Worm (Caenorhabditis elegans) whole organism, young adult: ENCODE measurements around the gene pmp-1.

Experiments
- C06A6.2 ChIP-seq: fragments of 200-800 bp; sonication (Bioruptor generic); conservative IDR thresholded peaks from 2 replicates; pipeline ENCODE4 v1.3.6; 2022; ENCODE audit warnings: missing genetic modification characterization, missing compliant biosample characterization
- C17E4.6 ChIP-seq: fragments of 200-800 bp; sonication (Bioruptor generic); IDR thresholded peaks from 2 replicates; pipeline ENCODE4 v1.3.6; 2022; ENCODE audit warnings: missing genetic modification reagents, missing genetic modification characterization, missing compliant biosample characterization
- D2030.7 ChIP-seq: fragments of 200-800 bp; sonication (Bioruptor generic); IDR thresholded peaks from 2 replicates; pipeline ENCODE4 v1.3.6; 2022; ENCODE audit warnings: missing genetic modification reagents, missing genetic modification characterization, missing compliant biosample characterization
- F33H1.4 ChIP-seq: fragments of 200-800 bp; sonication (Bioruptor generic); IDR thresholded peaks from 2 replicates; pipeline ENCODE4 v1.3.6; 2022; ENCODE audit warnings: missing genetic modification reagents, missing genetic modification characterization, missing compliant biosample characterization
- F52B5.7 ChIP-seq: sonication (generic microtip); optimal IDR thresholded peaks from 2 replicates; lab custom pipeline; 2016; ENCODE audit warnings: mild to moderate bottlenecking, missing genetic modification characterization, missing compliant biosample characterization
- F57C9.4 ChIP-seq: sonication (generic microtip); optimal IDR thresholded peaks from 2 replicates; lab custom pipeline; 2017; ENCODE audit warnings: mild to moderate bottlenecking, missing genetic modification characterization, missing compliant biosample characterization
- T26A5.8 ChIP-seq: sonication (generic microtip); optimal IDR thresholded peaks from 2 replicates; lab custom pipeline; 2016; ENCODE audit warnings: missing genetic modification characterization, missing compliant biosample characterization
- Y53G8AR.9 ChIP-seq: fragments of 200-800 bp; sonication (Bioruptor generic); conservative IDR thresholded peaks from 2 replicates; pipeline ENCODE4 v1.3.6; 2022; ENCODE audit warnings: missing genetic modification reagents, missing genetic modification characterization, missing compliant biosample characterization
- Y56A3A.18 ChIP-seq: fragments of 200-800 bp; sonication (Bioruptor generic); IDR thresholded peaks from 2 replicates; pipeline ENCODE4 v1.3.6; 2022; ENCODE audit warnings: missing genetic modification reagents, missing genetic modification characterization, missing compliant biosample characterization
- ZK185.1 ChIP-seq: sonication (generic microtip); optimal IDR thresholded peaks from 2 replicates; lab custom pipeline; 2016; ENCODE audit warnings: mild to moderate bottlenecking, missing genetic modification characterization, missing compliant biosample characterization; ENCODE audit not compliant: poor library complexity, severe bottlenecking
- bed-1 ChIP-seq: fragments of 200-800 bp; sonication (Bioruptor generic); IDR thresholded peaks from 2 replicates; pipeline ENCODE4 v1.3.6; 2022; ENCODE audit warnings: missing genetic modification reagents, missing genetic modification characterization, missing compliant biosample characterization
- bed-2 ChIP-seq: fragments of 200-800 bp; sonication (Bioruptor generic); IDR thresholded peaks from 2 replicates; pipeline ENCODE4 v1.3.6; 2022; ENCODE audit warnings: missing genetic modification reagents, missing genetic modification characterization, missing compliant biosample characterization
- cebp-2 ChIP-seq: fragments of 200-800 bp; sonication (Bioruptor generic); IDR thresholded peaks from 2 replicates; pipeline ENCODE4 v1.3.6; 2022; ENCODE audit warnings: missing genetic modification characterization, missing compliant biosample characterization
- ceh-27 ChIP-seq: fragments of 200-800 bp; sonication (Bioruptor generic); optimal IDR thresholded peaks from 2 replicates; lab custom pipeline; 2018; ENCODE audit warnings: mild to moderate bottlenecking, missing genetic modification characterization, moderate library complexity, missing compliant biosample characterization
- ceh-58 ChIP-seq: fragments of 200-800 bp; sonication (Bioruptor generic); IDR thresholded peaks from 2 replicates; pipeline ENCODE4 v1.3.6; 2022; ENCODE audit warnings: missing genetic modification characterization, missing compliant biosample characterization
- ceh-91 ChIP-seq: fragments of 200-800 bp; sonication (Bioruptor generic); IDR thresholded peaks from 2 replicates; pipeline ENCODE4 v1.3.6; 2022; ENCODE audit warnings: missing genetic modification reagents, missing genetic modification characterization, missing compliant biosample characterization
- chd-7 ChIP-seq: sonication (generic microtip); optimal IDR thresholded peaks from 2 replicates; lab custom pipeline; 2016; ENCODE audit warnings: mild to moderate bottlenecking, missing genetic modification characterization, moderate library complexity, missing compliant biosample characterization
- efl-1 ChIP-seq: fragments of 150-350 bp; optimal IDR thresholded peaks from 2 replicates; lab custom pipeline; 2014; ENCODE audit warnings: missing biosample characterization, missing genetic modification reagents, missing genetic modification characterization
- him-1 ChIP-seq: sonication (generic microtip); optimal IDR thresholded peaks from 2 replicates; lab custom pipeline; 2016; ENCODE audit warnings: missing genotype, missing genetic modification reagents, missing genetic modification characterization, missing compliant biosample characterization
- hmg-1.2 ChIP-seq: fragments of 200-800 bp; sonication (Bioruptor generic); IDR thresholded peaks from 2 replicates; pipeline ENCODE4 v1.3.6; 2022; ENCODE audit warnings: missing genetic modification reagents, missing genetic modification characterization, missing compliant biosample characterization
- hrde-1 ChIP-seq: sonication (generic microtip); optimal IDR thresholded peaks from 2 replicates; lab custom pipeline; 2016; ENCODE audit warnings: missing genetic modification characterization, mild to moderate bottlenecking, missing compliant biosample characterization, moderate library complexity, missing genotype, missing genetic modification reagents, borderline replicate concordance
- let-526 ChIP-seq: fragments of 200-800 bp; sonication (Bioruptor generic); IDR thresholded peaks from 2 replicates; pipeline ENCODE4 v1.3.6; 2022; ENCODE audit warnings: missing genetic modification reagents, missing genetic modification characterization, missing compliant biosample characterization
- lin-35 ChIP-seq, 3 experiments: fragments of 150-350 bp in 2 of 3; sonication (generic microtip) in 1 of 3; optimal IDR thresholded peaks; 2 replicates each; lab custom pipeline; 2014 to 2018; ENCODE audit warnings: missing biosample characterization in 3 of 3, missing genetic modification characterization in 3 of 3, missing genetic modification reagents in 3 of 3
- lsl-1 ChIP-seq: fragments of 200-800 bp; sonication (Bioruptor generic); optimal IDR thresholded peaks from 2 replicates; lab custom pipeline; 2018; ENCODE audit warnings: mild to moderate bottlenecking, missing genetic modification characterization, moderate library complexity, missing compliant biosample characterization
- lsy-27 ChIP-seq: sonication (generic microtip); optimal IDR thresholded peaks from 2 replicates; lab custom pipeline; 2017; ENCODE audit warnings: missing genetic modification characterization, mild to moderate bottlenecking, missing compliant biosample characterization, antibody characterized with exemption, missing genotype, borderline replicate concordance; ENCODE audit not compliant: insufficient read depth
- madf-6 ChIP-seq: fragments of 200-800 bp; sonication (Bioruptor generic); IDR thresholded peaks from 2 replicates; pipeline ENCODE4 v1.3.6; 2022; ENCODE audit warnings: missing genetic modification reagents, missing genetic modification characterization, missing compliant biosample characterization
- madf-8 ChIP-seq: fragments of 200-800 bp; sonication (Bioruptor generic); conservative IDR thresholded peaks from 2 replicates; pipeline ENCODE4 v1.3.6; 2022; ENCODE audit warnings: missing genetic modification reagents, missing genetic modification characterization, missing compliant biosample characterization
- nfya-1 ChIP-seq: sonication (generic microtip); optimal IDR thresholded peaks from 2 replicates; lab custom pipeline; 2017; ENCODE audit warnings: antibody characterized with exemption, missing compliant biosample characterization, missing genetic modification characterization, borderline replicate concordance; ENCODE audit not compliant: insufficient read depth
- nhr-80 ChIP-seq: sonication (generic microtip); optimal IDR thresholded peaks from 2 replicates; lab custom pipeline; 2016; ENCODE audit warnings: missing genetic modification characterization, missing compliant biosample characterization
- rec-8 ChIP-seq, 2 experiments: sonication (generic microtip); optimal IDR thresholded peaks; 2 replicates each; lab custom pipeline; 2016; ENCODE audit warnings: mild to moderate bottlenecking in 2 of 2, missing genetic modification characterization in 2 of 2, missing genetic modification reagents in 2 of 2, missing genotype in 2 of 2, missing biosample characterization in 1 of 2, missing compliant biosample characterization in 1 of 2, moderate library complexity in 1 of 2
- snpc-1.1 ChIP-seq: sonication (generic microtip); optimal IDR thresholded peaks from 2 replicates; lab custom pipeline; 2017; ENCODE audit warnings: missing genetic modification characterization, mild to moderate bottlenecking, missing compliant biosample characterization, antibody characterized with exemption, moderate library complexity, missing genotype, missing genetic modification reagents; ENCODE audit not compliant: insufficient read depth
- snpc-4 ChIP-seq, 5 experiments: fragments of 150-350 bp in 1 of 5; sonication (generic microtip) in 4 of 5; optimal IDR thresholded peaks; 2 replicates each; lab custom pipeline; 2014 to 2018; ENCODE audit warnings: missing genetic modification characterization in 5 of 5, missing biosample characterization in 3 of 5, antibody characterized with exemption in 2 of 5, mild to moderate bottlenecking in 2 of 5, missing compliant biosample characterization in 2 of 5, missing genotype in 2 of 5, moderate library complexity in 2 of 5, missing genetic modification reagents in 1 of 5
- tbp1 ChIP-seq: fragments of 200-800 bp; sonication (Bioruptor generic); optimal IDR thresholded peaks from 2 replicates; lab custom pipeline; 2018; ENCODE audit warnings: mild to moderate bottlenecking, missing genetic modification characterization, missing compliant biosample characterization
- unc-62 ChIP-seq: fragments of 150-350 bp; optimal IDR thresholded peaks from 2 replicates; lab custom pipeline; 2014; ENCODE audit warnings: missing biosample characterization, missing genetic modification reagents, missing genetic modification characterization
- xnd-1 ChIP-seq: sonication (generic microtip); optimal IDR thresholded peaks from 2 replicates; lab custom pipeline; 2016; ENCODE audit warnings: missing genotype, missing genetic modification reagents, missing genetic modification characterization, missing compliant biosample characterization
- zfh-2 ChIP-seq: fragments of 200-800 bp; sonication (Bioruptor generic); conservative IDR thresholded peaks from 2 replicates; pipeline ENCODE4 v1.3.6; 2022; ENCODE audit warnings: missing genetic modification reagents, missing genetic modification characterization, missing compliant biosample characterization
- ztf-18 ChIP-seq: sonication (generic microtip); optimal IDR thresholded peaks from 2 replicates; lab custom pipeline; 2016; ENCODE audit warnings: missing genotype, mild to moderate bottlenecking, missing genetic modification characterization, missing compliant biosample characterization
- ztf-22 ChIP-seq: fragments of 200-800 bp; sonication (Bioruptor generic); optimal IDR thresholded peaks from 2 replicates; lab custom pipeline; 2018; ENCODE audit warnings: mild to moderate bottlenecking, missing genetic modification characterization, moderate library complexity, missing compliant biosample characterization
- ztf-25 ChIP-seq: fragments of 200-800 bp; sonication (Bioruptor generic); IDR thresholded peaks from 2 replicates; pipeline ENCODE4 v1.3.6; 2022; ENCODE audit warnings: missing genetic modification reagents, missing genetic modification characterization, missing compliant biosample characterization
- ztf-26 ChIP-seq: sonication (generic microtip); optimal IDR thresholded peaks from 2 replicates; lab custom pipeline; 2017; ENCODE audit warnings: missing genetic modification characterization, missing compliant biosample characterization
- ztf-3 ChIP-seq: fragments of 200-800 bp; sonication (Bioruptor generic); optimal IDR thresholded peaks from 2 replicates; lab custom pipeline; 2018; ENCODE audit warnings: mild to moderate bottlenecking, missing genetic modification characterization, missing compliant biosample characterization

Gene pmp-1

DNA sequence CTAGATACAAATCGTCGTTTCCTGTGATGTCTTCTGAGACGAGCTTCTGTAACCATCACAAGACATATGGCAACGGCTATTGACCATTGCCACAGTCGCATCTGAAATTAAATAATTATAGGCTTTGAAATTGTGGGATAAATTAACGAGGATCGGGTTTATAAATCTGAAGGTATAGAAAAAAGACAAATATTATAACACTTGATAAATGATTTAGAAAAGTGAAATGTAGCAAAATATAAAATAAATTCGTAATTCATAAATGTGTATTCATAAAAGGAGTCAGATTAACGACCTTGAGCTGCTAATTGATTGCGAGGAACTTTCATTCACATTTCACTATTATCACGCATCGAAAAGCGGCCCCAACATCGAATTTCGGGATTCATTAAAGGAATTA, 19.9 kb downstream of the pmp-1 start, which contains the start of gene aff-1:
Gene aff-1, minus strand, starts transcription at position 101 of the 400 bp plus-strand sequence.
- no peak for TF ChIP-seq hmg-1.2 (GFP tag; lab: Robert Waterston, UW)
- TF ChIP-seq hrde-1 (tag; lab: Kevin White, UChicago) = no peak
- no peak for TF ChIP-seq rec-8 (tag; optimal IDR thresholded peaks at IDR 0.05; lab: Kevin White, UChicago)
- no peak for TF ChIP-seq zfh-2 (GFP tag; lab: Robert Waterston, UW)
- TF ChIP-seq snpc-1.1 (tag; lab: Kevin White, UChicago) = no peak
- no peak for TF ChIP-seq C06A6.2 (GFP tag; lab: Robert Waterston, UW)
- TF ChIP-seq tbp1 = no peak
- no peak for TF ChIP-seq F52B5.7 (tag; lab: Kevin White, UChicago)
- no peak for TF ChIP-seq ztf-25 (GFP tag; lab: Robert Waterston, UW)
- TF ChIP-seq cebp-2 (GFP tag; lab: Robert Waterston, UW) = no peak
- no peak for TF ChIP-seq lsy-27
- TF ChIP-seq ceh-27 (GFP tag; lab: Kevin White, UChicago) = no peak
- no peak for TF ChIP-seq ztf-3
- no peak for TF ChIP-seq lin-35 (GFP tag; optimal IDR thresholded peaks at IDR 0.05; lab: Kevin White, UChicago)
- no peak for TF ChIP-seq ceh-58
- TF ChIP-seq Y56A3A.18 = no peak
- TF ChIP-seq F57C9.4 (tag; lab: Kevin White, UChicago) = no peak
- no peak for TF ChIP-seq ZK185.1 (tag; lab: Kevin White, UChicago)
- TF ChIP-seq, all 124 proteins: peak for 0

DNA sequence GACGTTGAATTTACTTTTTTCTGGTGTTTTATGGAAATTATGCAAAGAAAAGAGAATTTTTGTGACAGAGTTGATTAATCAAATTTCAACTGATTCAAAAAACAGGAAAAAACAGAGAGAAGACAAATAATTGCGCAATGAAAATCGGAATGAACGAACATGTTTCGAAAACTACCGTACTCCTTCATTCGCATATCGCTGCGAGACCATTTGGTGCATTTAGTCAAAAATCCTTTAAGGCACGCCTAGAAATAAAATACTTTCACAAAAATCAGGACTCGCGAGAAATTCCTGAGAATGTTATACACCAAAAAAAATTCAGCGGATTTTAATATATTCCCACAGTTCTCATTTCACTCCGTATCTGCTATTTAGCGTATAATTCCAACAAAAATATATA, 23.5 kb downstream of the pmp-1 start:
- TF ChIP-seq madf-6 (GFP tag; lab: Robert Waterston, UW) (peak; percentile 91), xnd-1 (tag; lab: Kevin White, UChicago) (peak; percentile 75), efl-1 (peak; percentile 15), Y53G8AR.9 (GFP tag; lab: Robert Waterston, UW) (no peak), ceh-91 (0 out of 2 replicates have a peak, but pooled peaks have one; percentile 13), him-1 (tag; lab: Kevin White, UChicago) (peak; percentile 13), lsl-1 (GFP tag; lab: Kevin White, UChicago) (peak; percentile 83), bed-1 (no peak), madf-8 (GFP tag; lab: Robert Waterston, UW) (peak; percentile 82), nfya-1 (tag; lab: Kevin White, UChicago) (no peak), F33H1.4 (GFP tag; lab: Robert Waterston, UW) (peak; percentile 82)

ce11 chrII:6858835-6859234, 24.7 kb downstream of the pmp-1 start:
- TF ChIP-seq unc-62 (GFP tag; lab: Kevin White, UChicago) (no peak), chd-7 (tag; lab: Kevin White, UChicago) (no peak), D2030.7 (no peak), lin-35 (GFP tag; optimal IDR thresholded peaks at IDR 0.05; lab: Kevin White, UChicago) (peak in 1 of 3 experiments; percentile 11), nhr-80 (peak; percentile 61), ztf-26 (tag; lab: Kevin White, UChicago) (no peak), snpc-4 (GFP tag; optimal IDR thresholded peaks at IDR 0.05; lab: Kevin White, UChicago) (no peak), snpc-4 (tag; optimal IDR thresholded peaks at IDR 0.05; lab: Kevin White, UChicago) (peak in 1 of 4 experiments; percentile 1), let-526 (GFP tag; lab: Robert Waterston, UW) (no peak), C17E4.6 (no peak), ceh-91 (no peak), tbp1 (peak; percentile 16), T26A5.8 (no peak), ztf-18 (tag; lab: Kevin White, UChicago) (peak; percentile 11), ztf-22 (no peak), hmg-1.2 (GFP tag; lab: Robert Waterston, UW) (peak; percentile 84; the same call in 1 of the 2 replicates), bed-2 (GFP tag; lab: Robert Waterston, UW) (no peak)
